Worm (Caenorhabditis elegans): ENCODE measurements around the gene T20B3.1.

T20B3.1 gene

DNA sequence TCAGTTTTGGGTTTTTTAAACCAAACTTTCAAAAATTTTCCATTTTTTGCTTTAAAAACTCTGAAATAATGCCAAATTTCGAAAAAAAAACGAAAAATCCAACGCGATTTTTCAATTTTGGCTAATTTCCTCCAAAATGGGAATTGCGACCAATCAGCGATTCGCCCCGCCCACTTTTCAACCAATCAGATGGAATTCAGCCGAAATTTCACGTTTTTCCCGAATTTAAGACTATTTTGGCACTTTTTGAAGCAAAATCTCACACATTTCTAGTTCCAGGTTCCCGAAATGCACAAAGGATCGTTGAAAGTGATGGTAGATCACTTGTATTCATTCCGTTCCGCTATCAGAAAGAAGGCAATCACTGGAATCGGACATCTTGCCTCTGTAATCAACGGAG, 10.6 kb upstream of the T20B3.1 start:
- TF ChIP-seq bed-3 (GFP tag; optimal IDR thresholded peaks at IDR 0.05), result no peak
- no peak for TF ChIP-seq ceh-39 (tag; optimal IDR thresholded peaks at IDR 0.05)
- TF ChIP-seq mep-1 (tag; optimal IDR thresholded peaks at IDR 0.05), result no peak
- TF ChIP-seq zip-8 (tag; optimal IDR thresholded peaks at IDR 0.05), result no peak

DNA sequence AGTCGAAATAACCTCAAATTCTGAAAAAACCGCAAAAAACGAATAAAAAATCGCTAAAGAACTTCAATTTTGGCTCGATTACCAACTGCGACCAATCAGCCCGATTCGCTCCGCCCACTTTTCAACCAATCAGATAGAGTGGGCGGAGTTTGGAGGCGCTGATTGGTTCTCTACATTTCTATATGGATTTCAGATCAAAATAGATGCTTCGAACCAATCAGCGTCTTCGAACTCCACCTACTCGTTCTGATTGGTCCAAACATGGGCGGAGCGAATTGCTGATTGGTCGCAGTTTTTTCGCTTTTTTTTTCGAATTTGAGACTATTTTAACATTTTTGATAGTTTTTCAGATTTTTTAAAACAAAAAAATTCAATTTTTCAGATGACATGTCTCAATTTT, 7.2 kb upstream of the T20B3.1 start:
- TF ChIP-seq elt-3 (tag; optimal IDR thresholded peaks at IDR 0.05), result no peak
- no peak for TF ChIP-seq M03D4.4 (tag; optimal IDR thresholded peaks at IDR 0.05)
- TF ChIP-seq ham-2 (GFP tag; optimal IDR thresholded peaks at IDR 0.05), result no peak
- TF ChIP-seq mep-1 (tag; optimal IDR thresholded peaks at IDR 0.05), result no peak
- TF ChIP-seq ceh-43 (GFP tag; optimal IDR thresholded peaks at IDR 0.05), result no peak
- no peak for TF ChIP-seq lin-32 (GFP tag; optimal IDR thresholded peaks at IDR 0.05)
- TF ChIP-seq nhr-12 (tag; optimal IDR thresholded peaks at IDR 0.05), result no peak
- TF ChIP-seq nhr-2 (tag; optimal IDR thresholded peaks at IDR 0.05), result no peak
- no peak for TF ChIP-seq ceh-83 (GFP tag; optimal IDR thresholded peaks at IDR 0.05)
- TF ChIP-seq lin-13 (tag; optimal IDR thresholded peaks at IDR 0.05), result no peak
- TF ChIP-seq nhr-76 (tag; optimal IDR thresholded peaks at IDR 0.05), result no peak
- TF ChIP-seq snpc-4 (tag; optimal IDR thresholded peaks at IDR 0.05), result no peak
- TF ChIP-seq elt-1 (tag; optimal IDR thresholded peaks at IDR 0.05; ENCODE audit: borderline replicate concordance, insufficient read depth), result no peak
- no peak for TF ChIP-seq bed-3 (GFP tag; optimal IDR thresholded peaks at IDR 0.05)
- TF ChIP-seq hlh-1 (tag; optimal IDR thresholded peaks at IDR 0.05), result no peak

DNA sequence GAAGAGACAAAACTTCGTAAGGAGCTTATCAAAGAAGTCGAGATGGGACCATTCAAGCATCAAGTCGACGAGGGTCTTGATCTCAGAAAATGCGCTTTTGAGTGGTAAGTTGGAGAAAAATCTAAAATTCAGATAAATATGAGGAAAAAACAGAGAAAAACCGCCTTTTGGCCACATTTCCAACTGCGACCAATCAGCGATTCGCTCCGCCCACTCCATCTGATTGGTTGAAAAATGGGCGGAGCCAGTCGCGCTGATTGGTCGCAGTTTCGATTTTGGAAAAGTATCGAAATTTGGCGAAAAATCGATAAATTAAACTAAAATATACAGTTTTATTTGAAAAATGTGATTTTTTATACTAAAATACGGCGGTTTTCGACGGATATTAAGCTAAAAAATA, 3.5 kb upstream of the T20B3.1 start:
- TF ChIP-seq tbx-8 (GFP tag; optimal IDR thresholded peaks at IDR 0.05) (no peak), unc-62 (GFP tag; optimal IDR thresholded peaks at IDR 0.05) (no peak), lin-32 (GFP tag; optimal IDR thresholded peaks at IDR 0.05) (no peak), nhr-76 (tag; optimal IDR thresholded peaks at IDR 0.05) (no peak), drap-1 (GFP tag; optimal IDR thresholded peaks at IDR 0.05) (no peak)

DNA sequence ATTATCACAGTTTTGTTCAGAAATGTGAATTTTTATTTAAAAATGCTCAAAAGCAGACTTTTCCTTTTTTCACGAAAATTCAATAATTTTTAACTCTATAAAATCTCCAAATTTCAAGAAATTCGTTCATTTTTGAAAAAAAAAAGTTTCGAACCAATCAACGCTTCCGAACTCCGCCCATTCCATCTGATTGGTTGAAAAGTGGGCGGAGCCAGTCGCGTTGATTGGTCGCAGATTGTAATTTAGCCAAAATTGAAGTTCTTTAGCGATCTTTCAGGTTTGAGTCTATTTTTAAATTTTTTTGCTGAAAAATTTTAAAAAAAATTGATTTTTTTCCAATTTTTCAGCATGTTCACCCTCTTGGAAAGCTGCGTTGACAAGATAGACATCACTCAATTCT, 3.0 kb upstream of the T20B3.1 start:
- TF ChIP-seq ham-2 (GFP tag; optimal IDR thresholded peaks at IDR 0.05), result no peak
- no peak for TF ChIP-seq tbx-8 (GFP tag; optimal IDR thresholded peaks at IDR 0.05)
- TF ChIP-seq elt-3 (tag; optimal IDR thresholded peaks at IDR 0.05), result no peak
- no peak for TF ChIP-seq nhr-237 (tag; optimal IDR thresholded peaks at IDR 0.05)
- TF ChIP-seq lin-13 (tag; optimal IDR thresholded peaks at IDR 0.05), result no peak
- TF ChIP-seq mab-5 (tag; optimal IDR thresholded peaks at IDR 0.05), result no peak
- TF ChIP-seq zip-8 (tag; optimal IDR thresholded peaks at IDR 0.05), result no peak
- no peak for TF ChIP-seq unc-120 (tag; optimal IDR thresholded peaks at IDR 0.05; ENCODE audit: poor library complexity, severe bottlenecking)
- TF ChIP-seq sem-2 (GFP tag; optimal IDR thresholded peaks at IDR 0.05), result no peak

DNA sequence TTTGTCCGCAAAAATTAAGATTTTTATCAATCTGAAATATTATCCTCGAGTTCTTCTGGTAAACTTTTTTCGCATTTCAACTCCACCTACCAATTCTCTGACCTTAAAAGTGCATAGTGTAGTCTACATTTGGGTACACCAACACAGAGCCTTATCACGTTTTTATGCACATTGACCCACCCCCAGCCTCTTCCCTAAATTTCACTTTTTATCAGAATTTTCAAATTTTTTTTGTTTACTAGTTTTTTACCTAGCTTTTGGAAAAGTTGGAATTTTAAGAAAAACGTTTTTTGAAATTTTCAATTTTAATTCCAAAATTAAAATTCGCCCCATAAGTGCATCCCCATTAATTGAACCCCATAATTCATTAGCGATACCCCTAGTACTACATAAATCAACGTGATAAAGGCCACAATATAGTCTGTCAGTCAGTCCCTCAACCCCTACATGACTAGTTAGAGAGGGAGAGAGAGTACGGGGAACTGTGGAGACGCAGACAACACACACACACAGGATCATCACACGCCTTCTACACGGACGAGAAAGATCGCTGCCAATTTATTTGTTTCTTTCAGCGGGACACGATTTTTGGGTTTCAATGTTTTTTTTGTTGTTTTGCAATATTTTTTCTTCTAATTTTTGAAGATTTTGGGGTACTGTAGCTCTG, 687 bp upstream of the T20B3.1 start:
- TF ChIP-seq elt-3 (tag; optimal IDR thresholded peaks at IDR 0.05) (no peak), unc-62 (GFP tag; optimal IDR thresholded peaks at IDR 0.05) (peak; percentile 16)

DNA sequence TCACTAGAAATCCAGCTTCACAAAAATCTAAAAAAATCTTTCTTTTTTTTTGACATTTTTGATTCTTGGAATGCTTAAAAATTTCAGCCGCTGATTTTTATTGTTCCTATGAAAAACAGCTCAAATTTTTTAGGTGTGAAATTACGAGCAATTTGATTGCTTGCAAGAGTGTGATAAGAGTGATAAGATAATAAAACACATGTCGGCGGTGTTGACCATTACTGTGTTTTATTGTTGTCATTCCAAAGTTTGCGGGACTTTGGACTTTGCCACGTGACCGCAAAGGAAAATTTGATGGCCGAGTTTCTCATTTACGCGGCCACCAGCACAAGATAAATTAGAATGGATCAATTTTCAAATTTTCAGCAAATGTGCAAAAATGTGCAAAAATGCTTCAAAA, 1.3 kb downstream of the T20B3.1 start:
- TF ChIP-seq nhr-12 (tag; optimal IDR thresholded peaks at IDR 0.05) (no peak), snpc-4 (tag; optimal IDR thresholded peaks at IDR 0.05) (no peak), hlh-1 (tag; optimal IDR thresholded peaks at IDR 0.05) (no peak), mls-2 (tag; optimal IDR thresholded peaks at IDR 0.05) (no peak), nhr-2 (tag; optimal IDR thresholded peaks at IDR 0.05) (no peak), ceh-83 (GFP tag; optimal IDR thresholded peaks at IDR 0.05) (no peak), unc-39 (tag; optimal IDR thresholded peaks at IDR 0.05) (no peak), sem-2 (GFP tag; optimal IDR thresholded peaks at IDR 0.05) (no peak), tbx-8 (GFP tag; optimal IDR thresholded peaks at IDR 0.05) (no peak), bed-3 (GFP tag; optimal IDR thresholded peaks at IDR 0.05) (no peak), ham-2 (GFP tag; optimal IDR thresholded peaks at IDR 0.05) (no peak), flh-1 (GFP tag; optimal IDR thresholded peaks at IDR 0.05) (no peak), elt-3 (tag; optimal IDR thresholded peaks at IDR 0.05) (no peak), lin-32 (GFP tag; optimal IDR thresholded peaks at IDR 0.05) (no peak), mep-1 (tag; optimal IDR thresholded peaks at IDR 0.05) (no peak), ceh-39 (tag; optimal IDR thresholded peaks at IDR 0.05) (no peak), cnd-1 (tag; optimal IDR thresholded peaks at IDR 0.05) (no peak)

Data from whole organism, mixed stage, embryonic.